Worm (Caenorhabditis elegans) whole organism, L1 larva: Measurements from ENCODE around the gene vha-7.

Source experiments
- F16B12.6 ChIP-seq: fragments of 150-350 bp; optimal IDR thresholded peaks from 2 replicates; lab custom pipeline; 2014; ENCODE audit warnings: missing biosample characterization, missing genetic modification characterization
- alr-1 ChIP-seq: fragments of 200-800 bp; sonication (Bioruptor generic); optimal IDR thresholded peaks from 2 replicates; lab custom pipeline; 2018; ENCODE audit warnings: borderline replicate concordance, mild to moderate bottlenecking, missing genetic modification characterization, missing compliant biosample characterization
- blmp-1 ChIP-seq: fragments of 150-350 bp; optimal IDR thresholded peaks from 2 replicates; lab custom pipeline; 2014; ENCODE audit warnings: missing biosample characterization, missing genetic modification characterization
- ceh-82 ChIP-seq, 3 experiments: fragments of 150-350 bp in 1 of 3; sonication (generic microtip) in 2 of 3; optimal IDR thresholded peaks; 2 replicates each; lab custom pipeline; 2014 to 2017; ENCODE audit warnings: missing biosample characterization in 3 of 3, missing genetic modification characterization in 3 of 3
- dpl-1 ChIP-seq, 3 experiments: fragments of 150-350 bp in 2 of 3; sonication (generic microtip) in 1 of 3; optimal IDR thresholded peaks; 2 replicates each; lab custom pipeline; 2014 to 2017; ENCODE audit warnings: missing biosample characterization in 3 of 3, missing genetic modification characterization in 3 of 3, missing genetic modification reagents in 3 of 3
- dsc-1 ChIP-seq: sonication (generic microtip); optimal IDR thresholded peaks from 2 replicates; lab custom pipeline; 2016; ENCODE audit warnings: mild to moderate bottlenecking, missing genetic modification characterization, missing compliant biosample characterization
- efl-1 ChIP-seq, 4 experiments: fragments of 150-350 bp; optimal IDR thresholded peaks in 3 of 4; peaks in 1 of 4; 1 replicate in 1 of 4; 2 replicates in 3 of 4; lab custom pipeline; 2014; ENCODE audit warnings: missing biosample characterization in 2 of 4, missing genetic modification characterization in 2 of 4, missing genetic modification reagents in 2 of 4
- efl-3 ChIP-seq: fragments of 200-800 bp; sonication (Bioruptor generic); optimal IDR thresholded peaks from 2 replicates; lab custom pipeline; 2018; ENCODE audit warnings: mild to moderate bottlenecking, missing genetic modification characterization, missing compliant biosample characterization
- egl-13 ChIP-seq: sonication (generic microtip); optimal IDR thresholded peaks from 2 replicates; lab custom pipeline; 2016; ENCODE audit warnings: missing genotype, missing genetic modification reagents, missing genetic modification characterization, missing compliant biosample characterization
- elt-3 ChIP-seq, 6 experiments: fragments of 150-350 bp in 1 of 6; sonication (generic microtip); optimal IDR thresholded peaks; 2 replicates each; lab custom pipeline; 2017 to 2018; ENCODE audit warnings: missing biosample characterization in 6 of 6, missing genetic modification characterization in 6 of 6, inconsistent platforms in 1 of 6
- fkh-10 ChIP-seq: sonication (generic microtip); optimal IDR thresholded peaks from 2 replicates; lab custom pipeline; 2017; ENCODE audit warnings: missing biosample characterization, missing genetic modification reagents, missing genetic modification characterization
- fkh-8 ChIP-seq: sonication (generic microtip); optimal IDR thresholded peaks from 2 replicates; lab custom pipeline; 2016; ENCODE audit warnings: mild to moderate bottlenecking, missing genetic modification characterization, missing compliant biosample characterization
- hlh-17 ChIP-seq: fragments of 200-800 bp; sonication (Bioruptor generic); optimal IDR thresholded peaks from 2 replicates; lab custom pipeline; 2018; ENCODE audit warnings: missing genetic modification characterization, mild to moderate bottlenecking, missing compliant biosample characterization, moderate library complexity, borderline replicate concordance
- isw-1 ChIP-seq: fragments of 200-800 bp; sonication (Bioruptor generic); IDR thresholded peaks from 2 replicates; pipeline ENCODE4 v1.3.6; 2022; ENCODE audit warnings: missing genetic modification characterization, missing compliant biosample characterization
- lin-15B ChIP-seq: fragments of 150-350 bp; sonication (generic microtip); optimal IDR thresholded peaks from 3 replicates; lab custom pipeline; 2014; ENCODE audit warnings: missing biosample characterization, missing genetic modification characterization
- lin-35 ChIP-seq, 2 experiments: fragments of 150-350 bp; optimal IDR thresholded peaks; 2 replicates each; lab custom pipeline; 2014; ENCODE audit warnings: missing biosample characterization in 2 of 2, missing genetic modification characterization in 2 of 2, missing genetic modification reagents in 2 of 2
- lir-3 ChIP-seq: sonication (generic microtip); optimal IDR thresholded peaks from 2 replicates; lab custom pipeline; 2016; ENCODE audit warnings: mild to moderate bottlenecking, missing genetic modification characterization, moderate library complexity, missing compliant biosample characterization; ENCODE audit not compliant: poor library complexity
- lsy-2 ChIP-seq, 2 experiments: fragments of 150-350 bp; optimal IDR thresholded peaks; 2 replicates each; lab custom pipeline; 2014; ENCODE audit warnings: missing biosample characterization in 2 of 2, missing genetic modification characterization in 2 of 2
- mab-9 ChIP-seq: fragments of 200-800 bp; sonication (Bioruptor generic); IDR thresholded peaks from 2 replicates; pipeline ENCODE4 v1.3.6; 2022; ENCODE audit warnings: missing genetic modification reagents, missing genetic modification characterization, missing compliant biosample characterization
- nhr-11 ChIP-seq: fragments of 150-350 bp; optimal IDR thresholded peaks from 2 replicates; lab custom pipeline; 2014; ENCODE audit warnings: missing biosample characterization, missing genetic modification characterization
- nhr-19 ChIP-seq: fragments of 200-800 bp; sonication (Bioruptor generic); conservative IDR thresholded peaks from 2 replicates; pipeline ENCODE4 v1.3.6; 2022; ENCODE audit warnings: missing genetic modification characterization, missing compliant biosample characterization
- nhr-20 ChIP-seq: sonication (generic microtip); optimal IDR thresholded peaks from 2 replicates; lab custom pipeline; 2016; ENCODE audit warnings: mild to moderate bottlenecking, missing genetic modification characterization, missing compliant biosample characterization
- nhr-47 ChIP-seq: sonication (generic microtip); optimal IDR thresholded peaks from 2 replicates; lab custom pipeline; 2016; ENCODE audit warnings: mild to moderate bottlenecking, missing genetic modification characterization, moderate library complexity, missing compliant biosample characterization
- nhr-71 ChIP-seq: sonication (generic microtip); optimal IDR thresholded peaks from 2 replicates; lab custom pipeline; 2016; ENCODE audit warnings: mild to moderate bottlenecking, missing genetic modification characterization, moderate library complexity, missing compliant biosample characterization
- pag-3 ChIP-seq: sonication (generic microtip); optimal IDR thresholded peaks from 2 replicates; lab custom pipeline; 2017; ENCODE audit warnings: missing genetic modification characterization, mild to moderate bottlenecking, missing compliant biosample characterization, antibody characterized with exemption, borderline replicate concordance; ENCODE audit not compliant: insufficient read depth
- pax-3 ChIP-seq: fragments of 200-800 bp; sonication (Bioruptor generic); optimal IDR thresholded peaks from 2 replicates; lab custom pipeline; 2018; ENCODE audit warnings: mild to moderate bottlenecking, missing genetic modification characterization, moderate library complexity, missing compliant biosample characterization
- pqm-1 ChIP-seq: sonication (generic microtip); optimal IDR thresholded peaks from 3 replicates; lab custom pipeline; 2017; ENCODE audit warnings: missing biosample characterization, missing genetic modification characterization
- rnt-1 ChIP-seq: sonication (generic microtip); optimal IDR thresholded peaks from 2 replicates; lab custom pipeline; 2016; ENCODE audit warnings: mild to moderate bottlenecking, missing genetic modification characterization, moderate library complexity, missing compliant biosample characterization
- snu-23 ChIP-seq: sonication (generic microtip); optimal IDR thresholded peaks from 2 replicates; lab custom pipeline; 2016; ENCODE audit warnings: missing genetic modification characterization, missing compliant biosample characterization
- swsn-7 ChIP-seq: sonication (generic microtip); optimal IDR thresholded peaks from 2 replicates; lab custom pipeline; 2016; ENCODE audit warnings: missing genetic modification characterization, missing compliant biosample characterization
- tbx-2 ChIP-seq: sonication (generic microtip); optimal IDR thresholded peaks from 2 replicates; lab custom pipeline; 2016; ENCODE audit warnings: missing genetic modification characterization, missing compliant biosample characterization
- unc-86 ChIP-seq: sonication (generic microtip); optimal IDR thresholded peaks from 2 replicates; lab custom pipeline; 2016; ENCODE audit warnings: missing genetic modification characterization, missing compliant biosample characterization
- unc-98 ChIP-seq: fragments of 200-800 bp; sonication (Bioruptor generic); IDR thresholded peaks from 2 replicates; pipeline ENCODE4 v1.3.6; 2022; ENCODE audit warnings: missing genetic modification characterization, missing compliant biosample characterization
- xbp-1 ChIP-seq: sonication (generic microtip); optimal IDR thresholded peaks from 2 replicates; lab custom pipeline; 2016; ENCODE audit warnings: missing genetic modification characterization, missing compliant biosample characterization
- ztf-11 ChIP-seq, 2 experiments: sonication (generic microtip); optimal IDR thresholded peaks; 2 replicates each; lab custom pipeline; 2016 to 2017; ENCODE audit warnings: missing genetic modification characterization in 2 of 2, missing biosample characterization in 1 of 2, missing compliant biosample characterization in 1 of 2

Gene vha-7

DNA sequence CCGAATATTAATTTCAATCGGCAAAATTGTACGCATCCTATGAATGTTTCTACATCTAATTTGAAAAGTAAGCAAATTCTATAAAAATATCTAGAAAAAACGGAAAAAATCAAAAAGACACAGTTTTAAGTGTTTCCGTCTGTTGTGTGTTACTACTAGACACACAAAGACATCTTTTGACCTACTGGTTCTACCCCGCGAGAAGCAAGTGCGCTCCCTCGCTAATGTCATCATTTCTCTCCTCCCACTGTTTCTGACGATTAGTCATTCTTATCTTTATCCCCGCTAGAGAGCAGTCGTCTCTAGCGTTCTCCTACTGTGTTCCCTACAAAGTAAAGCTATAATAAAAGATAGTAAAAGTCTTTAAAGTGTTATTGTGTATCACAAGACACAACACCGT is 22.3 kb upstream of the vha-7 start:
- no peak for TF ChIP-seq egl-13 (tag; lab: Kevin White, UChicago)
- TF ChIP-seq nhr-71 (tag; lab: Kevin White, UChicago) = no peak
- TF ChIP-seq ceh-82 (tag; optimal IDR thresholded peaks at IDR 0.05; lab: Kevin White, UChicago) = no peak
- no peak for TF ChIP-seq hlh-17 (GFP tag; lab: Kevin White, UChicago)

DNA sequence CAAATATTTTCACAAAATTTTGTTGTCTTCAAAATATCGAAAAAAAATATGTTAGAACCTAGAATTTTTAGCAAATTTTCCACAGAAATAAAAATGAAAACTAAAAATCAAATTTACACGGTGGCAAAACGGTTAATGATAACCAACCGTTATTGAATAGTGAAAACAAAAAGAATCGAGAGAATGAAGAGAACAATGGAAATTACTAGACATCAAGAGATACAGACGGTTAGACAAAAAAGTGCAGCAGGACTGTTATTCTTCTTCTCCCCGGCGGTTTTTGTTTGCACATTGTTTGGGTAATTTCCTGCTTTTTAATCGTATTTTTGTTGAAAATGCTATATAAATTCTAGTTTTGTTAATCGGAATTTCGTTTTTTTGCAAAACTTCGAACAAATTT is 21.4 kb upstream of the vha-7 start:
- peak; percentile 54 for TF ChIP-seq blmp-1 (tag; lab: Kevin White, UChicago)
- TF ChIP-seq efl-3 = no peak

DNA sequence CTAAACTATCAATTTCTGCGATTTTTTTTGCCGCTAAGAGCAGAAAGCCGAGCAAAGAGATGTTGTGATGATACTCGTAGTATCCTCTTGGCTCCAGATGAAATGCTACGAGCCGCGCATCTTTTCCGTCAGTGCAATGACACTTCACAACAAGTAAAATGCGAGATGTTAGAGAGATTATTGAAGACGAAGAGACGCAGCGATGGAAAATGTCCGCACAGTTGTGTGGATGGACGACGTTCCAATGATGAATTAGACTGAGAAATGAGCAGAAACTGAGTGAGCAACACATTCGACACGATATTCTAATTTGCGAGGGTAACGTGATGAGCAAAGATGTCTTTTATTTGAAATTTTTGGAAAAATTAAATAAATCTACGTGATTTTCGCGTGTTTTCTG is 19.3 kb upstream of the vha-7 start:
- no peak for TF ChIP-seq rnt-1 (tag; lab: Kevin White, UChicago)
- TF ChIP-seq pax-3 (tag; lab: Kevin White, UChicago) = no peak
- no peak for TF ChIP-seq pqm-1 (tag; lab: Kevin White, UChicago)
- no peak for TF ChIP-seq nhr-19

DNA sequence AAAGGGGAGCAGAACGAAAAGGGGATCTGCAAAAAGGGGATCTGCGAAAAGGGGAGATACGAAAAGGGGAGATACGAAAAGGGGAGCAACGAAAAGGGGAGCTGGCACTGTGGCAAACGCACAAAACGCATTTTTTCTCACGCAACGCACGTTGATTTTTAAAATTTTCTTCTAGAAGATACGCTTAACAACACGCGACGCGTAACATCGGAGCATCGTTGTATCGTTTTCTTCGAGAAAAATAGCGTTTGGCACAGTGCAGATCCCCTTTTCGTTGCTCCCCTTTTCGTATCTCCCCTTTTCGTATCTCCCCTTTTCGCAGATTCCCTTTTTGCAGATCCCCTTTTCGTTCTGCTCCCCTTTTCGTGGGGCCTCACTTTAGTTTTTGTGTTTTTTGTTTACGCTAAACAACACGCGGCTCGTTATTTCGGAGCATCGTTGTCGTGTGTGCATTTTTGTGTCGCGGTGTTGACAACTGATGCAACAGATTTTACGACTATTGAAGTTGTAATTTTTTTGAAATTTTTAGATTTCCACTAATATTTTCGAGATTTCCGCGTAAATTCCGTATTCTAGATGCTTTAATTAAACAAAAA is 18.7 kb upstream of the vha-7 start:
- TF ChIP-seq tbx-2 (tag; lab: Kevin White, UChicago) = peak; percentile 36
- TF ChIP-seq lin-15B (tag; lab: Kevin White, UChicago) = peak; percentile 51
- TF ChIP-seq lin-35 (GFP tag; optimal IDR thresholded peaks at IDR 0.05; lab: Kevin White, UChicago) = peak in 1 of 2 experiments; percentile 39
- TF ChIP-seq dsc-1 (tag; lab: Kevin White, UChicago) = peak; percentile 15
- peak in 1 of 2 experiments; percentile 23 for TF ChIP-seq ztf-11 (tag; optimal IDR thresholded peaks at IDR 0.05; lab: Kevin White, UChicago)
- TF ChIP-seq unc-86 = peak; percentile 46
- peak; percentile 30 to 37 for TF ChIP-seq lsy-2 (tag; optimal IDR thresholded peaks at IDR 0.05; lab: Kevin White, UChicago)
- peak; percentile 62 for TF ChIP-seq F16B12.6 (tag; lab: Kevin White, UChicago)
- TF ChIP-seq ceh-82 (tag; optimal IDR thresholded peaks at IDR 0.05; lab: Kevin White, UChicago) = peak in 1 of 3 experiments; percentile 52
- peak; percentile 31 for TF ChIP-seq snu-23 (GFP tag; lab: Kevin White, UChicago)
- TF ChIP-seq isw-1 (GFP tag; lab: Robert Waterston, UW) = peak; percentile 69
- peak; percentile 43 for TF ChIP-seq fkh-8 (tag; lab: Kevin White, UChicago)
- TF ChIP-seq xbp-1 (tag; lab: Kevin White, UChicago) = peak; percentile 17
- TF ChIP-seq dpl-1 (GFP tag; optimal IDR thresholded peaks at IDR 0.05; lab: Kevin White, UChicago) = peak in 1 of 3 experiments; percentile 42
- TF ChIP-seq efl-1 (optimal IDR thresholded peaks at IDR 0.05; lab: Kevin White, UChicago) = peak; percentile 55 to 83
- peak; percentile 37 to 65 for TF ChIP-seq efl-1 (GFP tag; optimal IDR thresholded peaks at IDR 0.05 in 1 of 2; lab: Kevin White, UChicago)
- peak; percentile 36 for TF ChIP-seq lir-3 (tag; lab: Kevin White, UChicago)
- peak; percentile 25 for TF ChIP-seq nhr-20 (tag; lab: Kevin White, UChicago)
- peak; percentile 61 for TF ChIP-seq nhr-71 (tag; lab: Kevin White, UChicago)
- TF ChIP-seq unc-98 (GFP tag; lab: Robert Waterston, UW) = peak; percentile 23; the same call in 1 of the 2 replicates
- TF ChIP-seq swsn-7 (tag; lab: Kevin White, UChicago) = peak; percentile 27
- peak; percentile 61 for TF ChIP-seq nhr-47 (tag; lab: Kevin White, UChicago)
- 0 out of 2 replicates have a peak, but pooled peaks have one; percentile 56 for TF ChIP-seq mab-9 (GFP tag; lab: Robert Waterston, UW)

DNA sequence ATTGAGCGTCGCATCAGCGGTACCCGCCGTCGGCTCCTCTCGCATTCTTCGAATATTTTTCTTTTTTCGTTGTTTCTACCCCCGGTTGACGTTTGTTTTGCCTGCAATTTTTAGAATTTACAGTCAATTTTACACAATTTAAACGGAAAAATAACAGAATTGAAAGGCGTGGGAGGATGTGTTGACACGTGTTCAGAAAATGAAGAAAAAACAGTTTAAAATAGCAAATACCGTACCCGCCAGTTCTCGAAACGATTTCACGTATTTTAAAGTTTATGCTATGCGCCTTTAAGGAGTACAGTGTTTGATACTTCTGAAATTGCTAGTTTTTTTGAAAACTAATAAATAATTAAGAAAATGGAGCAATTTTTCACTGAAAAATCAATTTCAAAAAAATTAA is 9.3 kb upstream of the vha-7 start, which contains the start of gene ark-1:
ark-1 (minus strand) TSS at position 101 of the 400 bp plus-strand sequence.
- TF ChIP-seq elt-3 (tag; optimal IDR thresholded peaks at IDR 0.05; lab: Kevin White, UChicago) (no peak), fkh-10 (GFP tag; lab: Kevin White, UChicago) (no peak), alr-1 (tag; lab: Kevin White, UChicago) (no peak), nhr-11 (tag; lab: Kevin White, UChicago) (no peak), xbp-1 (tag; lab: Kevin White, UChicago) (no peak), lin-15B (tag; lab: Kevin White, UChicago) (no peak), pag-3 (no peak)
- TF ChIP-seq, all 84 proteins: peak for 0
